Worm (Caenorhabditis elegans): ENCODE measurements around the gene srv-6.
"Not testable (repeated sequence)": the region's sequence is repeated elsewhere in the genome, so short reads cannot be mapped to it uniquely, and the experiment has no call there.

srv-6 gene

ce11 chrX:4256761-4257160, at the start of gene srv-6:
srv-6 (plus strand) TSS chrX:4257061.
- no peak for TF ChIP-seq gmeb-1 (tag; optimal IDR thresholded peaks at IDR 0.05)
- no peak for TF ChIP-seq unc-62 (GFP tag; optimal IDR thresholded peaks at IDR 0.05)
- no peak for TF ChIP-seq nhr-6 (tag; optimal IDR thresholded peaks at IDR 0.05)
- no peak for TF ChIP-seq nhr-21 (tag; optimal IDR thresholded peaks at IDR 0.05)
- TF ChIP-seq C34F6.9 (tag; optimal IDR thresholded peaks at IDR 0.05): no peak
- TF ChIP-seq crh-2 (tag; optimal IDR thresholded peaks at IDR 0.05): no peak
- TF ChIP-seq lsy-2 (tag; optimal IDR thresholded peaks at IDR 0.05): no peak
- no peak for TF ChIP-seq mdl-1 (tag; optimal IDR thresholded peaks at IDR 0.05)
- no peak for TF ChIP-seq ZK546.5 (tag; optimal IDR thresholded peaks at IDR 0.05)
- no peak for TF ChIP-seq nhr-237 (tag; optimal IDR thresholded peaks at IDR 0.05)
- no peak for TF ChIP-seq unc-39 (tag; optimal IDR thresholded peaks at IDR 0.05)

ce11 chrX:4207385-4207784, 49.5 kb upstream of the srv-6 start, which contains the start of gene F20B6.9:
F20B6.9 (minus strand) TSS chrX:4207485.
- not testable (repeated sequence) for TF ChIP-seq Y55F3AM.14 (GFP tag; optimal IDR thresholded peaks at IDR 0.05); mdl-1 (tag; optimal IDR thresholded peaks at IDR 0.05); elt-3 (tag; optimal IDR thresholded peaks at IDR 0.05)

- TF ChIP-seq elt-3 (tag; optimal IDR thresholded peaks at IDR 0.05) (no peak), mbf-1 (tag; optimal IDR thresholded peaks at IDR 0.05) (peak; percentile 45), nhr-10 (tag; optimal IDR thresholded peaks at IDR 0.05) (no peak), unc-62 (GFP tag; optimal IDR thresholded peaks at IDR 0.05) (no peak), elt-1 (tag; optimal IDR thresholded peaks at IDR 0.05) (no peak), zag-1 (tag; optimal IDR thresholded peaks at IDR 0.05) (no peak), nhr-21 (tag; optimal IDR thresholded peaks at IDR 0.05) (peak; percentile 60), sma-3 (GFP tag; optimal IDR thresholded peaks at IDR 0.05) (peak; percentile 80), lsy-2 (tag; optimal IDR thresholded peaks at IDR 0.05) (peak in 1 of 2 experiments; percentile 54), sma-9 (GFP tag; optimal IDR thresholded peaks at IDR 0.05) (peak; percentile 75), sma-9 (tag; optimal IDR thresholded peaks at IDR 0.05) (no peak), unc-39 (tag; optimal IDR thresholded peaks at IDR 0.05) (no peak), gmeb-1 (tag; optimal IDR thresholded peaks at IDR 0.05) (peak; percentile 79), snpc-4 (tag; optimal IDR thresholded peaks at IDR 0.05) (peak; percentile 24), nhr-129 (tag; optimal IDR thresholded peaks at IDR 0.05) (peak; percentile 48), crh-2 (tag; optimal IDR thresholded peaks at IDR 0.05) (peak; percentile 69), nhr-77 (tag; optimal IDR thresholded peaks at IDR 0.05) (peak; percentile 79), nhr-6 (tag; optimal IDR thresholded peaks at IDR 0.05) (peak; percentile 73), peb-1 (tag; optimal IDR thresholded peaks at IDR 0.05) (no peak)
These were observed 48.4 kb upstream of the srv-6 start for ce11 chrX:4208495-4208894.

ce11 chrX:4209131-4209530, 47.7 kb upstream of the srv-6 start:
- peak; percentile 94 for TF ChIP-seq skn-1 (tag; optimal IDR thresholded peaks at IDR 0.05)
- peak; percentile 81 for TF ChIP-seq unc-62 (GFP tag; optimal IDR thresholded peaks at IDR 0.05)
- TF ChIP-seq nhr-25 (tag; optimal IDR thresholded peaks at IDR 0.05): peak; percentile 98
- TF ChIP-seq ztf-1 (GFP tag; conservative IDR thresholded peaks at IDR 0.05): peak; percentile 98
- TF ChIP-seq nhr-12 (tag; optimal IDR thresholded peaks at IDR 0.05): peak; percentile 75
- TF ChIP-seq mdl-1 (tag; optimal IDR thresholded peaks at IDR 0.05): peak; percentile 95 to 97
- TF ChIP-seq mab-5 (tag; optimal IDR thresholded peaks at IDR 0.05): peak; percentile 98
- TF ChIP-seq lin-39 (tag; optimal IDR thresholded peaks at IDR 0.05): peak; percentile 89
- peak; percentile 99 for TF ChIP-seq egl-27 (tag; optimal IDR thresholded peaks at IDR 0.05)
- peak; percentile 98 for TF ChIP-seq nhr-77 (tag; optimal IDR thresholded peaks at IDR 0.05)
- TF ChIP-seq elt-1 (tag; optimal IDR thresholded peaks at IDR 0.05): peak; percentile 61
- peak; percentile 83 for TF ChIP-seq ZK546.5 (tag; optimal IDR thresholded peaks at IDR 0.05)
- peak; percentile 99 for TF ChIP-seq ceh-82 (tag; optimal IDR thresholded peaks at IDR 0.05)
- TF ChIP-seq nhr-237 (tag; optimal IDR thresholded peaks at IDR 0.05): peak; percentile 99
- TF ChIP-seq unc-55 (GFP tag; optimal IDR thresholded peaks at IDR 0.05): peak; percentile 99
- peak; percentile 97 for TF ChIP-seq lsy-2 (tag; optimal IDR thresholded peaks at IDR 0.05)
- TF ChIP-seq unc-39 (tag; optimal IDR thresholded peaks at IDR 0.05): peak; percentile 80
- peak; percentile 99 for TF ChIP-seq fos-1 (tag; optimal IDR thresholded peaks at IDR 0.05)
- TF ChIP-seq lin-11 (tag; optimal IDR thresholded peaks at IDR 0.05): peak; percentile 100
- peak; percentile 99 for TF ChIP-seq F13H6.1 (tag; optimal IDR thresholded peaks at IDR 0.05)
- TF ChIP-seq lin-13 (GFP tag; optimal IDR thresholded peaks at IDR 0.05): peak; percentile 99
- peak; percentile 74 for TF ChIP-seq R02D3.7 (tag; optimal IDR thresholded peaks at IDR 0.05)
- peak; percentile 66 for TF ChIP-seq alr-1 (tag; optimal IDR thresholded peaks at IDR 0.05)
- TF ChIP-seq mbf-1 (tag; optimal IDR thresholded peaks at IDR 0.05): peak; percentile 73
- TF ChIP-seq aly-2 (tag; optimal IDR thresholded peaks at IDR 0.05): no peak
- peak; percentile 100 for TF ChIP-seq nhr-21 (tag; optimal IDR thresholded peaks at IDR 0.05)
- peak; percentile 87 for TF ChIP-seq ztf-11 (tag; optimal IDR thresholded peaks at IDR 0.05)
- peak; percentile 85 for TF ChIP-seq blmp-1 (tag; optimal IDR thresholded peaks at IDR 0.05; ENCODE audit: insufficient read depth)
- peak; percentile 99 for TF ChIP-seq sem-4 (tag; optimal IDR thresholded peaks at IDR 0.05)
- TF ChIP-seq dmd-4 (tag; optimal IDR thresholded peaks at IDR 0.05): peak; percentile 83
- TF ChIP-seq Y55F3AM.14 (GFP tag; optimal IDR thresholded peaks at IDR 0.05): peak; percentile 93
- TF ChIP-seq snpc-4 (tag; optimal IDR thresholded peaks at IDR 0.05): peak; percentile 91
- peak; percentile 99 for TF ChIP-seq sma-3 (GFP tag; optimal IDR thresholded peaks at IDR 0.05)
- TF ChIP-seq zag-1 (tag; optimal IDR thresholded peaks at IDR 0.05): peak; percentile 99
- peak; percentile 99 for TF ChIP-seq sma-9 (GFP tag; optimal IDR thresholded peaks at IDR 0.05)
- TF ChIP-seq sma-9 (tag; optimal IDR thresholded peaks at IDR 0.05): no peak
- peak; percentile 94 for TF ChIP-seq gmeb-1 (tag; optimal IDR thresholded peaks at IDR 0.05)
- TF ChIP-seq peb-1 (tag; optimal IDR thresholded peaks at IDR 0.05): no peak
